Worm (Caenorhabditis elegans) whole organism, L4 larva: ENCODE measurements around the gene F08G12.5.

Source experiments
- ceh-82 ChIP-seq: sonication (generic microtip); optimal IDR thresholded peaks from 2 replicates; lab custom pipeline; 2017; ENCODE audit warnings: missing biosample characterization, missing genetic modification characterization
- lin-39 ChIP-seq: fragments of 150-350 bp; optimal IDR thresholded peaks from 2 replicates; lab custom pipeline; 2014; ENCODE audit warnings: missing biosample characterization, missing genetic modification reagents, missing genetic modification characterization
- madf-9 ChIP-seq: fragments of 200-800 bp; sonication (Bioruptor generic); conservative IDR thresholded peaks from 2 replicates; pipeline ENCODE4 v1.3.6; 2022; ENCODE audit warnings: missing genetic modification reagents, missing genetic modification characterization, missing compliant biosample characterization
- mdl-1 ChIP-seq, 2 experiments: fragments of 150-350 bp in 1 of 2; sonication (generic microtip) in 1 of 2; optimal IDR thresholded peaks; 2 replicates each; lab custom pipeline; 2014 to 2017; ENCODE audit warnings: missing biosample characterization in 2 of 2, missing genetic modification characterization in 2 of 2
- nhr-237 ChIP-seq: sonication (generic microtip); optimal IDR thresholded peaks from 2 replicates; lab custom pipeline; 2017; ENCODE audit warnings: missing biosample characterization, missing genetic modification characterization

DNA sequence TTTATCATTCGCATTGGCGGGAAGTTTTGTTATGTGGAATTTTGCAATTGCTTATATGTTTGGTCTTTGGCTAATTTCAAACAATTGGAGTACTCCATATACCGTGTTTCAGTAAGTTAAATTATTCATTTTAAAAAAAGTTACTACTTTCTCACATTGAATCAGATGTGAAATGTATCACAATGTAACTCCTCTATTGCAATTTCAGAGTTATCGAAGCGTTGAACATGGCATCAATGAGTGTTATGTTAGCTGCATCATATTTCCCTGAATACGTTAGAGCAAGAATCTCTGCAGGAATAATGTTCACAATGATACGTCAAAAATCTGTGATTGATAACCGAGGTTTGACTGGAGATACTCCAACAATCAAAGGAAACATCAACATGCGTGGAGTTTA lies 45.8 kb upstream of the F08G12.5 start:
- TF ChIP-seq lin-39 (no peak), nhr-237 (tag; lab: Kevin White, UChicago) (no peak), madf-9 (GFP tag; lab: Robert Waterston, UW) (no peak), mdl-1 (tag; optimal IDR thresholded peaks at IDR 0.05; lab: Kevin White, UChicago) (no peak), ceh-82 (no peak)
